Worm (Caenorhabditis elegans): Measurements from ENCODE around the gene T11F8.1.

The T11F8.1 gene

DNA sequence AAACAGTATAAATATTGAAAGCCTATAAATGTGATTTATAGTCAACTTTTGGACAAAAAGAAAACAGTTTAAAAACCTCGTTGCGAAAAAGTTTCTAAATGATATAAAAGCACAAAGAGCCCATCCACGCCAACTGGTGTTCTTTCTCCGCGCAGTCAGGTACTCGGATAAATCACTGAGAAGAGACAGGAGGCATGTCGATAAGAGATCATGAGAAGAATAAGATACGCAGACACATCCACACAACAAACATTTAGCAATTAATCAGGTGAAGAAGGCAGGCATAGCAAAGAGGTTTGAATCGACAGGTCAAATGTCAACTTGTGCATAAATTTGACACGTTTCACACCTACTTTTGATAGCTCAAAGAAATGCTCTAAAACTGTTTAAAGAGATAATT lies 28.4 kb downstream of the T11F8.1 start (continued):
- no peak for TF ChIP-seq rcor-1 (GFP tag; IDR thresholded peaks at IDR 0.05)

ce11 chrIV:5514789-5515188 lies 35.4 kb downstream of the T11F8.1 start:
- TF ChIP-seq hlh-12 (tag; optimal IDR thresholded peaks at IDR 0.05) (no peak), B0035.1 (tag; optimal IDR thresholded peaks at IDR 0.05) (no peak), egl-18 (GFP tag; IDR thresholded peaks at IDR 0.05) (no peak), ceh-27 (GFP tag; optimal IDR thresholded peaks at IDR 0.05) (no peak)

ce11 chrIV:5519044-5519443 lies 39.7 kb downstream of the T11F8.1 start:
- TF ChIP-seq dpff-1 (tag; optimal IDR thresholded peaks at IDR 0.05) (no peak), lir-1 (GFP tag; conservative IDR thresholded peaks at IDR 0.05) (no peak), K12H6.12 (tag; optimal IDR thresholded peaks at IDR 0.05) (no peak), madf-6 (GFP tag; IDR thresholded peaks at IDR 0.05) (no peak), hlh-12 (tag; optimal IDR thresholded peaks at IDR 0.05) (no peak), ama-1 (optimal IDR thresholded peaks at IDR 0.05) (no peak), ama-1 (GFP tag; optimal IDR thresholded peaks at IDR 0.05) (no peak), ekl-4 (GFP tag; IDR thresholded peaks at IDR 0.05) (no peak), T07F8.4 (tag; optimal IDR thresholded peaks at IDR 0.05) (no peak), xnd-1 (tag; optimal IDR thresholded peaks at IDR 0.05) (no peak)

- TF ChIP-seq nhr-27 (tag; optimal IDR thresholded peaks at IDR 0.05) (no peak), cebp-1 (GFP tag; IDR thresholded peaks at IDR 0.05) (no peak), cebp-1 (tag; optimal IDR thresholded peaks at IDR 0.05) (no peak), lir-1 (GFP tag; conservative IDR thresholded peaks at IDR 0.05) (no peak), bed-1 (GFP tag; IDR thresholded peaks at IDR 0.05) (no peak), F57C9.4 (tag; optimal IDR thresholded peaks at IDR 0.05) (no peak), Y53G8AR.9 (GFP tag; conservative IDR thresholded peaks at IDR 0.05) (no peak), aptf-2 (GFP tag; conservative IDR thresholded peaks at IDR 0.05) (no peak), die-1 (tag; optimal IDR thresholded peaks at IDR 0.05) (no peak), ekl-4 (GFP tag; IDR thresholded peaks at IDR 0.05) (no peak), pbrm-1 (GFP tag; IDR thresholded peaks at IDR 0.05) (no peak), F23B12.7 (tag; optimal IDR thresholded peaks at IDR 0.05; ENCODE audit: insufficient read depth) (no peak), hmg-20 (GFP tag; IDR thresholded peaks at IDR 0.05) (no peak), ztf-28 (GFP tag; IDR thresholded peaks at IDR 0.05) (no peak), attf-3 (GFP tag; conservative IDR thresholded peaks at IDR 0.05) (no peak), hlh-26 (GFP tag; conservative IDR thresholded peaks at IDR 0.05) (no peak), lsl-1 (GFP tag; optimal IDR thresholded peaks at IDR 0.05) (no peak), mes-4 (tag; optimal IDR thresholded peaks at IDR 0.05) (no peak)
Observed at ce11 chrIV:5526711-5527383, 47.5 kb downstream of the T11F8.1 start.

DNA sequence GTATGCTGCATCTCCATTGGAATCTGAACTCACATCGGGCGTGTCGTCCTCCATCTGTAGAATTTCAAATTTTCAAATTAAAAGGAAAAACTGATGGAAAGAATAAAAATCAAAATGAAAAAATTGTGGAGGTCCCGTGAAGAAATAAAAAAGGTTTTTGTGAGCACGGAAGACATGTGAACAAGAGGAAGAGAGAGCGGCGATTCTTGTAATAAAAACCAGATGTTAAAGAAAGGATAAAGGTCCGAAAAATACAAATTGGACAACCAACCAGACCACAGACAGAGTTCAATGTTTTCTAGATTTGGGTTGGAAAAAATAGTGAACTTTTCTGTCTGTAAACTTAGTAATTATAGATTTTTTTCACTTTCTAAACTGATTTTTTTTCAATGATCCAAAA lies 48.9 kb downstream of the T11F8.1 start, which contains the start of gene unc-5:
unc-5 (minus strand) TSS at position 54 of the 400 bp plus-strand sequence.
- TF ChIP-seq mes-4 (tag; optimal IDR thresholded peaks at IDR 0.05) = no peak
- no peak for TF ChIP-seq madf-6 (GFP tag; IDR thresholded peaks at IDR 0.05)
- no peak for TF ChIP-seq hmg-1.2 (GFP tag; IDR thresholded peaks at IDR 0.05)
- TF ChIP-seq ccch-3 (GFP tag; optimal IDR thresholded peaks at IDR 0.05) = no peak
- no peak for TF ChIP-seq gei-17 (GFP tag; optimal IDR thresholded peaks at IDR 0.05)
- no peak for TF ChIP-seq ztf-3 (GFP tag; optimal IDR thresholded peaks at IDR 0.05)
- TF ChIP-seq chd-7 (tag; optimal IDR thresholded peaks at IDR 0.05) = no peak
- TF ChIP-seq pbrm-1 (GFP tag; IDR thresholded peaks at IDR 0.05) = no peak
- TF ChIP-seq Y79H2A.3 (GFP tag; conservative IDR thresholded peaks at IDR 0.05) = no peak
- no peak for TF ChIP-seq ceh-40 (GFP tag; IDR thresholded peaks at IDR 0.05)
- TF ChIP-seq ceh-91 (GFP tag; IDR thresholded peaks at IDR 0.05) = no peak
- TF ChIP-seq F10E7.11 (tag; optimal IDR thresholded peaks at IDR 0.05) = no peak
- no peak for TF ChIP-seq athp-1 (tag; optimal IDR thresholded peaks at IDR 0.05)
- TF ChIP-seq F57C9.4 (tag; optimal IDR thresholded peaks at IDR 0.05) = no peak
- no peak for TF ChIP-seq K12H6.12 (tag; optimal IDR thresholded peaks at IDR 0.05)
- TF ChIP-seq attf-5 (GFP tag; optimal IDR thresholded peaks at IDR 0.05) = no peak
- TF ChIP-seq nhr-179 (tag; optimal IDR thresholded peaks at IDR 0.05) = no peak

Measured in whole organism, young adult.